Worm (Caenorhabditis elegans): ENCODE data around the gene larp-1.

Gene larp-1

DNA sequence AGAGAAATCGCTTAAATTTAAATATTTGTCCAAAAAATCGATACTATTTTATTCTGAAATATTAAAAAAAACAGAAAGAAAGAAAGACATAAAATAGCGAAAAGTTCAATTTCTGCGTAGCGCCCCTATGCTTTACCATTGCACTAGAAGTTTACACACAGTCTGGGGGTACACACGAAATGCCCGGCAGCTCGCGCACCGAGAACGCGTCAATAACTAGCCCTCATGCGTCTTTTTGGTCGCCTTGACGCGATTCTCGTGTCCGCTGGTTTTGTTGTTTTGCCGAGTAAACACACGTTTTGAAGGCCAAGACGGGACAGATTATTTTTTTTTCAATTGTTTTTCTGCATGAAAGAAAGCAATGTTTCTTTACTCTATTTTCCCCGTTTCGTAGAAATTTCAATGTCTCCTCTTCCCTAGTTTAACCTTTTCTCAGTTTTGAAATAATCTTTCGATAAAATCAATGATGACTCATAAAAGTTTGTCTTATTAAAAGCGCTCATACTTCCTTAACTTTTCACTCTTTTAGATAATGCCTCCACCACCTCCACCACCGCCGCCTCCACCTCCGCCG, 753 bp upstream of the larp-1 start, which contains the start of gene wip-1 (continued):
- TF ChIP-seq ztf-6 (GFP tag; IDR thresholded peaks at IDR 0.05) (0 out of 2 replicates have a peak, but pooled peaks have one; percentile 73), hsf-1 (GFP tag; IDR thresholded peaks at IDR 0.05) (peak; percentile 90), fkh-3 (tag; optimal IDR thresholded peaks at IDR 0.05) (peak; percentile 21), bed-2 (GFP tag; IDR thresholded peaks at IDR 0.05) (peak; percentile 56; the same call in 1 of the 2 replicates), sptf-2 (GFP tag; optimal IDR thresholded peaks at IDR 0.05) (peak; percentile 91), pha-4 (tag; optimal IDR thresholded peaks at IDR 0.05) (peak; percentile 80), ztf-25 (GFP tag; IDR thresholded peaks at IDR 0.05) (peak; percentile 47; the same call in 1 of the 2 replicates), ceh-40 (GFP tag; IDR thresholded peaks at IDR 0.05) (no peak), zfh-2 (GFP tag; conservative IDR thresholded peaks at IDR 0.05) (peak; percentile 97), ceh-27 (GFP tag; optimal IDR thresholded peaks at IDR 0.05) (peak; percentile 99), ekl-4 (GFP tag; IDR thresholded peaks at IDR 0.05) (peak; percentile 98), attf-3 (GFP tag; conservative IDR thresholded peaks at IDR 0.05) (peak; percentile 82), ets-4 (GFP tag; optimal IDR thresholded peaks at IDR 0.05) (peak; percentile 97), akir-1 (GFP tag; optimal IDR thresholded peaks at IDR 0.05) (peak; percentile 59), ztf-26 (tag; optimal IDR thresholded peaks at IDR 0.05) (peak; percentile 97), ceh-58 (GFP tag; IDR thresholded peaks at IDR 0.05) (no peak), madf-6 (GFP tag; IDR thresholded peaks at IDR 0.05) (peak; percentile 97), T07F8.4 (tag; optimal IDR thresholded peaks at IDR 0.05) (peak; percentile 88), hlh-26 (GFP tag; conservative IDR thresholded peaks at IDR 0.05) (no peak), K11D2.4 (GFP tag; IDR thresholded peaks at IDR 0.05) (peak; percentile 94), dox-1 (GFP tag; IDR thresholded peaks at IDR 0.05) (peak; percentile 99), F37B4.10 (GFP tag; IDR thresholded peaks at IDR 0.05) (0 out of 2 replicates have a peak, but pooled peaks have one; percentile 87), Y67H2A.10 (GFP tag; conservative IDR thresholded peaks at IDR 0.05) (peak; percentile 89), F57A8.1 (GFP tag; optimal IDR thresholded peaks at IDR 0.05) (peak; percentile 80), Y53G8AR.9 (GFP tag; conservative IDR thresholded peaks at IDR 0.05) (peak; percentile 98), F10E7.11 (tag; optimal IDR thresholded peaks at IDR 0.05) (peak; percentile 71), madf-10 (tag; optimal IDR thresholded peaks at IDR 0.05) (peak; percentile 93), pbrm-1 (GFP tag; IDR thresholded peaks at IDR 0.05) (peak; percentile 99), cebp-2 (GFP tag; IDR thresholded peaks at IDR 0.05) (peak; percentile 81; the same call in 1 of the 2 replicates), nfya-1 (tag; optimal IDR thresholded peaks at IDR 0.05; ENCODE audit: borderline replicate concordance, insufficient read depth) (no peak), lir-1 (GFP tag; conservative IDR thresholded peaks at IDR 0.05) (peak; percentile 95), cebp-1 (GFP tag; IDR thresholded peaks at IDR 0.05) (peak; percentile 90), cebp-1 (tag; optimal IDR thresholded peaks at IDR 0.05) (peak; percentile 97), let-607 (tag; optimal IDR thresholded peaks at IDR 0.05) (peak; percentile 85 to 94), ceh-91 (GFP tag; IDR thresholded peaks at IDR 0.05) (peak; percentile 93), B0336.3 (GFP tag; IDR thresholded peaks at IDR 0.05) (peak; percentile 99), sea-2 (GFP tag; IDR thresholded peaks at IDR 0.05) (peak; percentile 87), ztf-18 (tag; optimal IDR thresholded peaks at IDR 0.05) (peak; percentile 100), ceh-100 (GFP tag; IDR thresholded peaks at IDR 0.05) (peak; percentile 89), lsy-27 (tag; optimal IDR thresholded peaks at IDR 0.05; ENCODE audit: borderline replicate concordance, insufficient read depth) (peak; percentile 81), tbp1 (GFP tag; optimal IDR thresholded peaks at IDR 0.05) (peak; percentile 79), B0035.1 (tag; optimal IDR thresholded peaks at IDR 0.05) (peak; percentile 89), tlf-1 (GFP tag; optimal IDR thresholded peaks at IDR 0.05) (peak; percentile 99), mel-28 (tag; optimal IDR thresholded peaks at IDR 0.05; ENCODE audit: borderline replicate concordance) (peak; percentile 43), hrde-1 (tag; optimal IDR thresholded peaks at IDR 0.05; ENCODE audit: borderline replicate concordance) (peak; percentile 82), tbx-9 (tag; optimal IDR thresholded peaks at IDR 0.05; ENCODE audit: borderline replicate concordance) (no peak), dpl-1 (GFP tag; optimal IDR thresholded peaks at IDR 0.05) (peak; percentile 86)
